Worm (Caenorhabditis elegans): Measurements from ENCODE around the gene htz-1.

Gene htz-1

ce11 chrIV:4477009-4477471, 31.0 kb downstream of the htz-1 start, which contains the start of gene M01H9.3:
TSS of gene M01H9.3 (minus strand) at chrIV:4477059.
- TF ChIP-seq elt-3 (tag; optimal IDR thresholded peaks at IDR 0.05) = no peak
- TF ChIP-seq unc-62 (GFP tag; optimal IDR thresholded peaks at IDR 0.05) = no peak
- TF ChIP-seq unc-120 (tag; optimal IDR thresholded peaks at IDR 0.05; ENCODE audit: poor library complexity, severe bottlenecking) = peak; percentile 35
- TF ChIP-seq mep-1 (tag; optimal IDR thresholded peaks at IDR 0.05) = peak; percentile 19
- no peak for TF ChIP-seq bed-3 (GFP tag; optimal IDR thresholded peaks at IDR 0.05)
- TF ChIP-seq sem-2 (GFP tag; optimal IDR thresholded peaks at IDR 0.05) = no peak
- no peak for TF ChIP-seq snpc-4 (tag; optimal IDR thresholded peaks at IDR 0.05)
- no peak for TF ChIP-seq ceh-43 (GFP tag; optimal IDR thresholded peaks at IDR 0.05)
- TF ChIP-seq nhr-12 (tag; optimal IDR thresholded peaks at IDR 0.05) = no peak

ce11 chrIV:4478612-4479011, 32.6 kb downstream of the htz-1 start:
- TF ChIP-seq lsy-2 (tag; optimal IDR thresholded peaks at IDR 0.05) = no peak
- TF ChIP-seq mep-1 (tag; optimal IDR thresholded peaks at IDR 0.05) = no peak
- TF ChIP-seq nhr-76 (tag; optimal IDR thresholded peaks at IDR 0.05) = no peak
- no peak for TF ChIP-seq mab-5 (tag; optimal IDR thresholded peaks at IDR 0.05)
- TF ChIP-seq ham-2 (GFP tag; optimal IDR thresholded peaks at IDR 0.05) = no peak
- no peak for TF ChIP-seq nhr-2 (tag; optimal IDR thresholded peaks at IDR 0.05)
- no peak for TF ChIP-seq elt-3 (tag; optimal IDR thresholded peaks at IDR 0.05)
- no peak for TF ChIP-seq nhr-28 (tag; optimal IDR thresholded peaks at IDR 0.05)

- no peak for TF ChIP-seq nhr-28 (tag; optimal IDR thresholded peaks at IDR 0.05)
- no peak for TF ChIP-seq ceh-39 (tag; optimal IDR thresholded peaks at IDR 0.05)
- no peak for TF ChIP-seq ces-1 (GFP tag; optimal IDR thresholded peaks at IDR 0.05)
- TF ChIP-seq nhr-76 (tag; optimal IDR thresholded peaks at IDR 0.05) = no peak
- TF ChIP-seq pha-4 (tag; optimal IDR thresholded peaks at IDR 0.05) = no peak
- TF ChIP-seq flh-1 (GFP tag; optimal IDR thresholded peaks at IDR 0.05) = no peak
These were observed 34.0 kb downstream of the htz-1 start, which contains the start of gene M01H9.10 for ce11 chrIV:4480027-4480426. TSS of gene M01H9.10 (minus strand) at chrIV:4480127.

ce11 chrIV:4481298-4481697, 35.3 kb downstream of the htz-1 start:
- TF ChIP-seq flh-1 (GFP tag; optimal IDR thresholded peaks at IDR 0.05) (no peak), blmp-1 (tag; optimal IDR thresholded peaks at IDR 0.05) (no peak), drap-1 (GFP tag; optimal IDR thresholded peaks at IDR 0.05) (no peak), nhr-76 (tag; optimal IDR thresholded peaks at IDR 0.05) (no peak), nhr-237 (tag; optimal IDR thresholded peaks at IDR 0.05) (no peak)

- no peak for TF ChIP-seq lin-32 (GFP tag; optimal IDR thresholded peaks at IDR 0.05)
- TF ChIP-seq ztf-11 (tag; optimal IDR thresholded peaks at IDR 0.05) = no peak
- no peak for TF ChIP-seq nhr-12 (tag; optimal IDR thresholded peaks at IDR 0.05)
- TF ChIP-seq cnd-1 (tag; optimal IDR thresholded peaks at IDR 0.05) = no peak
- TF ChIP-seq bed-3 (GFP tag; optimal IDR thresholded peaks at IDR 0.05) = no peak
- no peak for TF ChIP-seq sem-2 (GFP tag; optimal IDR thresholded peaks at IDR 0.05)
- no peak for TF ChIP-seq drap-1 (GFP tag; optimal IDR thresholded peaks at IDR 0.05)
- TF ChIP-seq zip-8 (tag; optimal IDR thresholded peaks at IDR 0.05) = no peak
- no peak for TF ChIP-seq pha-4 (tag; optimal IDR thresholded peaks at IDR 0.05)
- no peak for TF ChIP-seq mab-5 (tag; optimal IDR thresholded peaks at IDR 0.05)
- no peak for TF ChIP-seq M03D4.4 (tag; optimal IDR thresholded peaks at IDR 0.05)
- TF ChIP-seq unc-120 (tag; optimal IDR thresholded peaks at IDR 0.05; ENCODE audit: poor library complexity, severe bottlenecking) = no peak
- no peak for TF ChIP-seq ham-2 (GFP tag; optimal IDR thresholded peaks at IDR 0.05)
- no peak for TF ChIP-seq unc-62 (GFP tag; optimal IDR thresholded peaks at IDR 0.05)
- TF ChIP-seq ceh-43 (GFP tag; optimal IDR thresholded peaks at IDR 0.05) = no peak
- no peak for TF ChIP-seq nhr-28 (tag; optimal IDR thresholded peaks at IDR 0.05)
- TF ChIP-seq nhr-237 (tag; optimal IDR thresholded peaks at IDR 0.05) = no peak
These were observed 36.5 kb downstream of the htz-1 start, which contains the start of gene M01H9.4 for ce11 chrIV:4482531-4482930. TSS of gene M01H9.4 (minus strand) at chrIV:4482909.

ce11 chrIV:4484555-4484954, 38.5 kb downstream of the htz-1 start:
- no peak for TF ChIP-seq nhr-12 (tag; optimal IDR thresholded peaks at IDR 0.05)
- no peak for TF ChIP-seq mep-1 (tag; optimal IDR thresholded peaks at IDR 0.05)
- no peak for TF ChIP-seq drap-1 (GFP tag; optimal IDR thresholded peaks at IDR 0.05)
- no peak for TF ChIP-seq nhr-237 (tag; optimal IDR thresholded peaks at IDR 0.05)
- no peak for TF ChIP-seq sem-2 (GFP tag; optimal IDR thresholded peaks at IDR 0.05)
- TF ChIP-seq lin-32 (GFP tag; optimal IDR thresholded peaks at IDR 0.05) = no peak

ce11 chrIV:4486738-4487137, 40.7 kb downstream of the htz-1 start, which contains the start of gene trx-3:
TSS of gene trx-3 (plus strand) at chrIV:4487028.
- TF ChIP-seq drap-1 (GFP tag; optimal IDR thresholded peaks at IDR 0.05) (no peak), lsy-2 (tag; optimal IDR thresholded peaks at IDR 0.05) (no peak), nhr-28 (tag; optimal IDR thresholded peaks at IDR 0.05) (no peak), ceh-43 (GFP tag; optimal IDR thresholded peaks at IDR 0.05) (no peak), unc-39 (tag; optimal IDR thresholded peaks at IDR 0.05) (no peak)

Data from whole organism, mixed stage, embryonic.